Worm (Caenorhabditis elegans) whole organism, mixed stage, embryonic: ENCODE measurements around the gene Y54G2A.10.

ENCODE experiments used
- M03D4.4 ChIP-seq: sonication (generic microtip); optimal IDR thresholded peaks from 2 replicates; lab custom pipeline; 2017; ENCODE audit warnings: mild to moderate bottlenecking, missing genetic modification characterization, missing compliant biosample characterization
- bed-3 ChIP-seq: fragments of 200-800 bp; sonication (Bioruptor generic); optimal IDR thresholded peaks from 3 replicates; lab custom pipeline; 2018; ENCODE audit warnings: mild to moderate bottlenecking, missing genetic modification characterization, moderate library complexity, missing compliant biosample characterization
- blmp-1 ChIP-seq: fragments of 150-350 bp; optimal IDR thresholded peaks from 2 replicates; lab custom pipeline; 2014; ENCODE audit warnings: missing biosample characterization, missing genetic modification characterization
- ceh-39 ChIP-seq: fragments of 150-350 bp; optimal IDR thresholded peaks from 2 replicates; lab custom pipeline; 2014; ENCODE audit warnings: missing biosample characterization, missing genetic modification characterization
- ceh-43 ChIP-seq: fragments of 200-800 bp; sonication (Bioruptor generic); optimal IDR thresholded peaks from 2 replicates; lab custom pipeline; 2018; ENCODE audit warnings: mild to moderate bottlenecking, missing genetic modification characterization, moderate library complexity, missing compliant biosample characterization
- ceh-83 ChIP-seq: fragments of 200-800 bp; sonication (Bioruptor generic); optimal IDR thresholded peaks from 2 replicates; lab custom pipeline; 2018; ENCODE audit warnings: mild to moderate bottlenecking, missing genetic modification characterization, missing compliant biosample characterization
- ces-1 ChIP-seq: fragments of 150-350 bp; optimal IDR thresholded peaks from 2 replicates; lab custom pipeline; 2014; ENCODE audit warnings: missing biosample characterization, missing genetic modification reagents, missing genetic modification characterization
- cnd-1 ChIP-seq: fragments of 200-800 bp; sonication (Bioruptor generic); optimal IDR thresholded peaks from 2 replicates; lab custom pipeline; 2018; ENCODE audit warnings: mild to moderate bottlenecking, missing genetic modification characterization, missing compliant biosample characterization
- drap-1 ChIP-seq: fragments of 200-800 bp; sonication (Bioruptor generic); optimal IDR thresholded peaks from 3 replicates; lab custom pipeline; 2018; ENCODE audit warnings: mild to moderate bottlenecking, missing genetic modification characterization, missing compliant biosample characterization
- elt-1 ChIP-seq: sonication (generic microtip); optimal IDR thresholded peaks from 2 replicates; lab custom pipeline; 2017; ENCODE audit warnings: missing genetic modification characterization, mild to moderate bottlenecking, missing compliant biosample characterization, antibody characterized with exemption, moderate library complexity, borderline replicate concordance; ENCODE audit not compliant: insufficient read depth
- elt-3 ChIP-seq: fragments of 150-350 bp; optimal IDR thresholded peaks from 2 replicates; lab custom pipeline; 2014; ENCODE audit warnings: missing biosample characterization, missing genetic modification characterization
- flh-1 ChIP-seq: fragments of 200-800 bp; sonication (Bioruptor generic); optimal IDR thresholded peaks from 2 replicates; lab custom pipeline; 2018; ENCODE audit warnings: mild to moderate bottlenecking, missing genetic modification characterization, moderate library complexity, missing compliant biosample characterization
- ham-2 ChIP-seq: fragments of 200-800 bp; sonication (Bioruptor generic); optimal IDR thresholded peaks from 2 replicates; lab custom pipeline; 2018; ENCODE audit warnings: mild to moderate bottlenecking, missing genetic modification characterization, missing compliant biosample characterization
- hlh-1 ChIP-seq: fragments of 150-350 bp; optimal IDR thresholded peaks from 2 replicates; lab custom pipeline; 2014; ENCODE audit warnings: missing biosample characterization, missing genetic modification reagents, missing genetic modification characterization
- lin-13 ChIP-seq: fragments of 150-350 bp; optimal IDR thresholded peaks from 2 replicates; lab custom pipeline; 2014; ENCODE audit warnings: missing biosample characterization, missing genetic modification characterization
- lin-32 ChIP-seq: fragments of 200-800 bp; sonication (Bioruptor generic); optimal IDR thresholded peaks from 2 replicates; lab custom pipeline; 2018; ENCODE audit warnings: mild to moderate bottlenecking, missing genetic modification characterization, missing compliant biosample characterization
- lsy-2 ChIP-seq: fragments of 150-350 bp; optimal IDR thresholded peaks from 2 replicates; lab custom pipeline; 2014; ENCODE audit warnings: missing biosample characterization, missing genetic modification characterization
- mab-5 ChIP-seq: fragments of 150-350 bp; optimal IDR thresholded peaks from 2 replicates; lab custom pipeline; 2014; ENCODE audit warnings: missing biosample characterization, missing genetic modification characterization
- mep-1 ChIP-seq: fragments of 150-350 bp; optimal IDR thresholded peaks from 2 replicates; lab custom pipeline; 2017; ENCODE audit warnings: missing biosample characterization, missing genetic modification reagents, missing genetic modification characterization, inconsistent platforms
- mls-2 ChIP-seq: sonication (generic microtip); optimal IDR thresholded peaks from 2 replicates; lab custom pipeline; 2016; ENCODE audit warnings: mild to moderate bottlenecking, missing genetic modification characterization, moderate library complexity, missing compliant biosample characterization
- nhr-12 ChIP-seq: fragments of 150-350 bp; optimal IDR thresholded peaks from 2 replicates; lab custom pipeline; 2014; ENCODE audit warnings: missing biosample characterization, missing genetic modification characterization
- nhr-2 ChIP-seq: fragments of 150-350 bp; optimal IDR thresholded peaks from 2 replicates; lab custom pipeline; 2014; ENCODE audit warnings: missing biosample characterization, missing genetic modification characterization
- nhr-237 ChIP-seq: fragments of 150-350 bp; optimal IDR thresholded peaks from 2 replicates; lab custom pipeline; 2014; ENCODE audit warnings: missing biosample characterization, missing genetic modification characterization
- nhr-28 ChIP-seq: fragments of 150-350 bp; optimal IDR thresholded peaks from 2 replicates; lab custom pipeline; 2014; ENCODE audit warnings: missing biosample characterization, missing genetic modification characterization
- nhr-76 ChIP-seq: sonication (generic microtip); optimal IDR thresholded peaks from 2 replicates; lab custom pipeline; 2017; ENCODE audit warnings: missing biosample characterization, missing genetic modification characterization
- pha-4 ChIP-seq: fragments of 150-350 bp; optimal IDR thresholded peaks from 2 replicates; lab custom pipeline; 2018; ENCODE audit warnings: missing biosample characterization, missing genetic modification reagents, missing genetic modification characterization
- sem-2 ChIP-seq: fragments of 200-800 bp; sonication (Bioruptor generic); optimal IDR thresholded peaks from 2 replicates; lab custom pipeline; 2018; ENCODE audit warnings: mild to moderate bottlenecking, missing genetic modification characterization, missing compliant biosample characterization
- unc-120 ChIP-seq: sonication (generic microtip); optimal IDR thresholded peaks from 2 replicates; lab custom pipeline; 2017; ENCODE audit warnings: missing genetic modification characterization, missing compliant biosample characterization; ENCODE audit not compliant: poor library complexity, severe bottlenecking
- unc-39 ChIP-seq: fragments of 150-350 bp; optimal IDR thresholded peaks from 2 replicates; lab custom pipeline; 2014; ENCODE audit warnings: missing biosample characterization, missing genetic modification characterization
- unc-62 ChIP-seq: fragments of 150-350 bp; optimal IDR thresholded peaks from 2 replicates; lab custom pipeline; 2014; ENCODE audit warnings: missing biosample characterization, missing genetic modification reagents, missing genetic modification characterization
- zip-8 ChIP-seq: fragments of 150-350 bp; optimal IDR thresholded peaks from 2 replicates; lab custom pipeline; 2014; ENCODE audit warnings: missing biosample characterization, missing genetic modification characterization
- ztf-11 ChIP-seq: fragments of 150-350 bp; optimal IDR thresholded peaks from 2 replicates; lab custom pipeline; 2014; ENCODE audit warnings: missing biosample characterization, missing genetic modification characterization

Gene Y54G2A.10

DNA sequence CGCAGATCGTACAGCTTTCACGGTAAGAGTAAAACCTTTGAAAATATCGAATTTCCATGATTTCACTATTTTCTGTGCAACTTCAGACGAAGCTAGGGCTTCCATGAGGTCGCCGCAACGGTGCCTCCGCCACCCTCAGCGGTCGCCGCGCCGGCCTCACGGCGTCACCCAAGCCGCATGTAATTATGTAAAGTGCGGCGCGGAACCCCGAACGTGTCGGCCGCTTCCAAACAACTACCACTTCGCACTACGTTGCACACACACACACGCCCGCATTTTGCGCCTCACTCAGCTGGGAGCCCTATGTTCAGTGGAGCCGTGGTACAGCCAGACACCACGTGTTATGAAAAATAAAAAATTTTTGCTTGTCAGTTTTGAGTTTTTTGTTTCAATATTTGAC, 17.5 kb downstream of the Y54G2A.10 start:
- TF ChIP-seq pha-4 (no peak), ztf-11 (no peak)
- TF ChIP-seq, all 35 proteins: peak for 0

DNA sequence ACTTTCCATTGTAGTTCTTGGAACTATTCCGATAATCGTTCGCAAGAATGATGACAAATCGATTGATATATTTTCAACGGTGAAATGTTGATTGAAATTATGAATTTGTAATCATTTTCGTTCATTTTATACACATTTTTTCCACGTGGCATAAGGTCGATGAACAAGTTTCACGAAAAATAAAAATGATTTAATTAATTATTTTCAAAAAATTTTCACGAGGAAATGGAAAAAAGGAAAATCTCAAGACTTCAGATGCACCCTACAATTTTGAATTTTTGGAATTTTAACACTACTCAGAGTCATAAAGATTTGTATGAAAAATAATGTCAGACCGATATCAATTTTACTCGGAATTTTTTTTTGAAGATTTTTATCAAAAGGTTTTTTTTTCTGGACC, 20.1 kb downstream of the Y54G2A.10 start, which contains the start of gene Y54G2A.13:
Gene Y54G2A.13, minus strand, starts transcription at position 101 of the 400 bp plus-strand sequence.
- no peak for TF ChIP-seq ceh-39 (tag; lab: Kevin White, UChicago)
- TF ChIP-seq lin-32 (GFP tag; lab: Kevin White, UChicago): no peak
- no peak for TF ChIP-seq mab-5 (tag; lab: Kevin White, UChicago)
- no peak for TF ChIP-seq pha-4
- no peak for TF ChIP-seq ces-1
- no peak for TF ChIP-seq blmp-1
- TF ChIP-seq lsy-2 (tag; lab: Kevin White, UChicago): no peak
- no peak for TF ChIP-seq unc-39 (tag; lab: Kevin White, UChicago)
- TF ChIP-seq nhr-28: no peak
- no peak for TF ChIP-seq nhr-2 (tag; lab: Kevin White, UChicago)
- TF ChIP-seq flh-1 (GFP tag; lab: Kevin White, UChicago): no peak
- TF ChIP-seq ceh-43 (GFP tag; lab: Kevin White, UChicago): no peak
- TF ChIP-seq bed-3 (GFP tag; lab: Kevin White, UChicago): no peak
- TF ChIP-seq, all 35 proteins: peak for 0

ce11 chrIV:2820408-2820807, 20.9 kb downstream of the Y54G2A.10 start, which contains the start of gene Y54G2A.37:
Gene Y54G2A.37 (plus strand): TSS chrIV:2820708.
- TF ChIP-seq elt-1 (tag; lab: Kevin White, UChicago): no peak
- TF ChIP-seq drap-1 (GFP tag; lab: Kevin White, UChicago): no peak
- TF ChIP-seq elt-3 (tag; lab: Kevin White, UChicago): no peak
- TF ChIP-seq zip-8 (tag; lab: Kevin White, UChicago): no peak
- no peak for TF ChIP-seq pha-4
- TF ChIP-seq lin-32 (GFP tag; lab: Kevin White, UChicago): no peak
- no peak for TF ChIP-seq cnd-1 (tag; lab: Kevin White, UChicago)
- TF ChIP-seq unc-120: no peak
- no peak for TF ChIP-seq mab-5 (tag; lab: Kevin White, UChicago)
- no peak for TF ChIP-seq nhr-2 (tag; lab: Kevin White, UChicago)
- TF ChIP-seq M03D4.4: no peak
- TF ChIP-seq ceh-43 (GFP tag; lab: Kevin White, UChicago): no peak
- TF ChIP-seq ztf-11: no peak
- TF ChIP-seq nhr-237 (tag; lab: Kevin White, UChicago): no peak
- TF ChIP-seq blmp-1: no peak
- no peak for TF ChIP-seq hlh-1 (tag; lab: Kevin White, UChicago)
- no peak for TF ChIP-seq nhr-76 (tag; lab: Kevin White, UChicago)
- TF ChIP-seq sem-2: no peak
- no peak for TF ChIP-seq ces-1
- TF ChIP-seq, all 35 proteins: peak for 0

DNA sequence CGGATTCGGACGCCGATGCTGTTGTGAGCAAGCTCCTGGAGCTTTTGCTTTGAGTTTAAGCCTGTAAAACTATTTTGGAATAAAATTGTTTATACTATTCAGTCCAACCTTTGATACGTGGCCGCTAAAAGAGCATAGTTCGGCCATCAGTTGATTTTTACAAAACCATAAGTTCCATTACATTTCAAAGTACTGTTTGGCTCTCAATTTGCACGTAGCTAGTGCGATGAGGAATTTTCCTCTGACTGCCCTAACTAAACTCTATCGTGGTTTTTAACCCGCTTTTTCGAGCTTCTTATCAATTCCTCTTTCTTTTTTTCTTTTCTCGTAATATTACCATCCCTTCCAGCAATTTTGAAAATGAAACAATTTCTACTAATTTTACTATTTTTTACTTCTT, 24.0 kb downstream of the Y54G2A.10 start, which contains the start of gene clec-80:
Gene clec-80, plus strand, starts transcription at position 301 of the 400 bp plus-strand sequence.
- TF ChIP-seq unc-62 (GFP tag; lab: Kevin White, UChicago): no peak
- no peak for TF ChIP-seq drap-1 (GFP tag; lab: Kevin White, UChicago)
- TF ChIP-seq ztf-11: no peak
- no peak for TF ChIP-seq ceh-43 (GFP tag; lab: Kevin White, UChicago)
- TF ChIP-seq pha-4: no peak
- no peak for TF ChIP-seq unc-39 (tag; lab: Kevin White, UChicago)
- no peak for TF ChIP-seq lsy-2 (tag; lab: Kevin White, UChicago)
- no peak for TF ChIP-seq ceh-39 (tag; lab: Kevin White, UChicago)
- TF ChIP-seq mep-1 (tag; lab: Kevin White, UChicago): no peak
- no peak for TF ChIP-seq nhr-28
- no peak for TF ChIP-seq flh-1 (GFP tag; lab: Kevin White, UChicago)
- TF ChIP-seq lin-13 (tag; lab: Kevin White, UChicago): no peak
- no peak for TF ChIP-seq M03D4.4
- no peak for TF ChIP-seq elt-1 (tag; lab: Kevin White, UChicago)
- TF ChIP-seq unc-120: no peak
- no peak for TF ChIP-seq nhr-12 (tag; lab: Kevin White, UChicago)
- no peak for TF ChIP-seq mls-2 (tag; lab: Kevin White, UChicago)
- TF ChIP-seq, all 35 proteins: peak for 0

DNA sequence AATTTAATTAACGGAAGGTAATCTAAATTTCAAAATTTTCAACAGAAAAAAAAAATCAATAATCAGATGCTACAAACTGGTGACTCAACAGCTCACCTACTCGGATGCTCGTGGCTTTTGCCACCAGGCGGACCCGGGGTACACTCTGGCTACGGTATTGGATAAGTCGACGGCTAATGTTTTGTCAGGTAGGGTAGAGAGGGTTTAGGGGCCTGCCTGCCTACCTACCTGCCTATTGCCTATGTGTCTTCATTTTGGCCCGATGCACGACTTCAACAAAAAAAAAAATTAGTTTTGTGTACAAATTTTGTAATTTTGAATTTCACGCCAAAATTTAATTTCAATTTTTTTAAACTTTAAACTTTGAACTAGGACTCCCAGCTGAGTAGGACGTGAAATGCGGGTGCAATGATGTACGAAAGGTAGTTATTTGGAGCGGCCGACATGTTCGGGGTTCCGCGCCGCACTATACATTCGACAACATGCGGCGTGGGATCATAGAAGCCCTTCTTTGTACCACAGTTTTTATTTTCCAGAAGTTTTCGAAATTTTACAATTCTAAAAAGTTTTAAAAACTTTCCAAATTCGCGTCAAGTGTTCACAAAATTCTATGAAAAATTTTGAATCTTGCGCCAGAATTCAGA, 26.1 kb downstream of the Y54G2A.10 start:
- TF ChIP-seq ceh-39 (tag; lab: Kevin White, UChicago): no peak
- peak; percentile 3 for TF ChIP-seq ceh-83 (GFP tag; lab: Kevin White, UChicago)
- TF ChIP-seq lin-13 (tag; lab: Kevin White, UChicago): no peak
- no peak for TF ChIP-seq ham-2 (GFP tag; lab: Kevin White, UChicago)
- no peak for TF ChIP-seq unc-39 (tag; lab: Kevin White, UChicago)
